Worm (Caenorhabditis elegans): Measurements from ENCODE around the gene arrd-1.

DNA sequence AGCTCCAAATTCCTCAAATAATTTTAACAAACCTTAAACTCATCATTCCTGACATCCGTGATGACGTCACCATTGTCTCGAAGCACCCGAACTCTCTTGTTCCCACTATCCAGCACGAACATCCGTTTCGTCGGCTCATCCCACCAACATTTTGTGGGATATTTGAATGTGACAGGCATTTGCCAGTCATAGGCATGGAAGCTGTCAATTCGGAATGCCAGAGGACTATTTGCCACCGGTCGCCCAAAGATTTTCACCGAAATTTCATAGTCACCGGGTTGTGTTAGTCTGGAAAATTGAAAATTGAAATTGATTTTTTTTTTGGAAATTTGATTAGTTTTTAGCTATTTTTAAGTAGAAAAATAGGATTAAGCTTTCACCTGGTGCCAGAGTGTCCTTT is 30.6 kb upstream of the arrd-1 start:
- TF ChIP-seq unc-62 (GFP tag; optimal IDR thresholded peaks at IDR 0.05) (no peak), nhr-77 (tag; optimal IDR thresholded peaks at IDR 0.05) (no peak), R02D3.7 (tag; optimal IDR thresholded peaks at IDR 0.05) (no peak), nhr-25 (tag; optimal IDR thresholded peaks at IDR 0.05) (no peak), zag-1 (tag; optimal IDR thresholded peaks at IDR 0.05) (no peak), unc-39 (tag; optimal IDR thresholded peaks at IDR 0.05) (no peak), mml-1 (tag; optimal IDR thresholded peaks at IDR 0.05) (no peak), nfya-1 (tag; optimal IDR thresholded peaks at IDR 0.05; ENCODE audit: insufficient read depth) (no peak), sea-2 (GFP tag; optimal IDR thresholded peaks at IDR 0.05) (no peak), pha-4 (tag; optimal IDR thresholded peaks at IDR 0.05) (no peak), tbx-2 (tag; optimal IDR thresholded peaks at IDR 0.05) (no peak), egl-27 (tag; optimal IDR thresholded peaks at IDR 0.05) (no peak), nhr-43 (tag; optimal IDR thresholded peaks at IDR 0.05; ENCODE audit: poor library complexity, severe bottlenecking) (no peak), snpc-4 (tag; optimal IDR thresholded peaks at IDR 0.05) (no peak)

Measured in whole organism, L3 larva.